Fruit fly (Drosophila melanogaster): ENCODE results near the gene CG31086.
A peak's percentile ranks its signal among the peaks of the same experiment; 100 is the strongest.

CG31086 gene

DNA sequence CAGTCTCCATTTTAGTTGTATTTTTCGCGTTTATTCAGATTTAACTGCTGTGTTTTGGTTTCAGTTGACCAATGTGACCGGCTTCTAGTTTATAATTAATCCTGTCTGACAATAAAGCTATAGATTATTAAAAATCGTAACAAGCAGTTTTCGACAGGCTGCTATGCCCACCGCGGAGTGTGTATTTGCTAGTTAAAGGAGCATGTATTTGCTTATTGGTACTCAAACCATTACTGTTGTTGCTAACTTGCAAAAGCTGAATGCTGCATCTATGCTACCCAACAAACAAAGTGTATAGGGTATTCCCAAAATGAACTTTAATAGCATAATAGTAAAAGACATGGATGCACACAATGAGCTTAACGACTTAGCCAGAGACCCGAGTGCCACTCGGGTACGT lies 3.7 kb downstream of the CG31086 start, which contains the start of gene CG6073 (continued):
- peak; percentile 34 for TF ChIP-seq Hr3 (GFP tag; optimal IDR thresholded peaks at IDR 0.05)
- TF ChIP-seq Opbp (GFP tag; IDR thresholded peaks at IDR 0.05; ENCODE audit: partially characterized antibody), result peak; percentile 80
- peak; percentile 94 for TF ChIP-seq Ets97D (GFP tag; optimal IDR thresholded peaks at IDR 0.05)
- TF ChIP-seq CG11247 (GFP tag; IDR thresholded peaks at IDR 0.05), result no peak
- no peak for TF ChIP-seq CG6683 (GFP tag; optimal IDR thresholded peaks at IDR 0.05)
- TF ChIP-seq CG10366 (GFP tag; IDR thresholded peaks at IDR 0.05), result 0 out of 2 replicates have a peak, but pooled peaks have one; percentile 29
- no peak for TF ChIP-seq Optix (GFP tag; IDR thresholded peaks at IDR 0.05)
- no peak; the same call in 1 of the 2 replicates for TF ChIP-seq esg (GFP tag; conservative IDR thresholded peaks at IDR 0.05)
- TF ChIP-seq cas (GFP tag; IDR thresholded peaks at IDR 0.05), result no peak; the same call in 1 of the 2 replicates
- peak; percentile 55 for TF ChIP-seq jumu (GFP tag; optimal IDR thresholded peaks at IDR 0.05)
- peak; percentile 27 for TF ChIP-seq CG12155 (GFP tag; optimal IDR thresholded peaks at IDR 0.05)
- TF ChIP-seq CG14710 (tag; optimal IDR thresholded peaks at IDR 0.05), result peak; percentile 72
- peak; percentile 73 for TF ChIP-seq CG9932 (GFP tag; IDR thresholded peaks at IDR 0.05)
- TF ChIP-seq CG17328 (GFP tag; IDR thresholded peaks at IDR 0.05), result no peak
- TF ChIP-seq CG9876 (GFP tag; optimal IDR thresholded peaks at IDR 0.05), result peak; percentile 46
- TF ChIP-seq CG32767 (GFP tag; IDR thresholded peaks at IDR 0.05), result 0 out of 2 replicates have a peak, but pooled peaks have one; percentile 10
- TF ChIP-seq PHDP (tag; optimal IDR thresholded peaks at IDR 0.05), result peak; percentile 26
- peak; percentile 52; the same call in 2 of the 4 replicates for TF ChIP-seq Gug (GFP tag; IDR thresholded peaks at IDR 0.05)
- TF ChIP-seq Spps (tag; optimal IDR thresholded peaks at IDR 0.05), result no peak
- peak; percentile 57 for TF ChIP-seq ERR (GFP tag; optimal IDR thresholded peaks at IDR 0.05)
- TF ChIP-seq wek (GFP tag; optimal IDR thresholded peaks at IDR 0.05), result peak; percentile 86
- TF ChIP-seq CG34422 (GFP tag; IDR thresholded peaks at IDR 0.05), result peak; percentile 86
- TF ChIP-seq Ada2b (GFP tag; IDR thresholded peaks at IDR 0.05), result no peak
- TF ChIP-seq ase (GFP tag; IDR thresholded peaks at IDR 0.05), result peak; percentile 50; the same call in 2 of the 3 replicates
- TF ChIP-seq bcd (GFP tag; optimal IDR thresholded peaks at IDR 0.05), result peak; percentile 52
- peak; percentile 35; the same call in 1 of the 2 replicates for TF ChIP-seq E2f2 (GFP tag; IDR thresholded peaks at IDR 0.05)
- TF ChIP-seq MBD-R2 (GFP tag; IDR thresholded peaks at IDR 0.05), result peak; percentile 88
- TF ChIP-seq CG8478 (optimal IDR thresholded peaks at IDR 0.05), result peak; percentile 55
- peak; percentile 43 for TF ChIP-seq CG10267 (tag; optimal IDR thresholded peaks at IDR 0.05)
- peak; percentile 7 for TF ChIP-seq gsb-n (tag; optimal IDR thresholded peaks at IDR 0.05)
- peak; percentile 4 for TF ChIP-seq cwo (GFP tag; optimal IDR thresholded peaks at IDR 0.05)
- peak; percentile 70 for TF ChIP-seq CG11504 (tag; optimal IDR thresholded peaks at IDR 0.05)
- TF ChIP-seq CG12236 (GFP tag; optimal IDR thresholded peaks at IDR 0.05), result no peak
- peak; percentile 35; the same call in 1 of the 2 replicates for TF ChIP-seq Xrp1 (GFP tag; IDR thresholded peaks at IDR 0.05)
- no peak for TF ChIP-seq hth (optimal IDR thresholded peaks at IDR 0.05)
- TF ChIP-seq CG6175 (GFP tag; IDR thresholded peaks at IDR 0.05), result 0 out of 3 replicates have a peak, but pooled peaks have one; percentile 11
- 0 out of 2 replicates have a peak, but pooled peaks have one; percentile 16 for TF ChIP-seq CG7372 (GFP tag; IDR thresholded peaks at IDR 0.05)
- TF ChIP-seq CG2120 (GFP tag; optimal IDR thresholded peaks at IDR 0.05), result peak; percentile 76
- TF ChIP-seq oc (tag; optimal IDR thresholded peaks at IDR 0.05), result peak; percentile 10
- peak; percentile 33; the same call in 1 of the 3 replicates for TF ChIP-seq gce (GFP tag; IDR thresholded peaks at IDR 0.05)
- TF ChIP-seq p53 (GFP tag; optimal IDR thresholded peaks at IDR 0.05), result peak; percentile 56
- TF ChIP-seq CG31365 (tag; optimal IDR thresholded peaks at IDR 0.05), result no peak
- peak; percentile 29 for TF ChIP-seq her (GFP tag; optimal IDR thresholded peaks at IDR 0.05)
- TF ChIP-seq run (tag; optimal IDR thresholded peaks at IDR 0.05), result no peak
- TF ChIP-seq CG9797 (GFP tag; optimal IDR thresholded peaks at IDR 0.05), result peak; percentile 85
- no peak for TF ChIP-seq hkb (optimal IDR thresholded peaks at IDR 0.05)
- TF ChIP-seq hkb (GFP tag; IDR thresholded peaks at IDR 0.05), result peak; percentile 48; the same call in 1 of the 2 replicates
- peak; percentile 20 for TF ChIP-seq ems (GFP tag; optimal IDR thresholded peaks at IDR 0.05)
- peak; percentile 39; the same call in 1 of the 2 replicates for TF ChIP-seq sisA (GFP tag; IDR thresholded peaks at IDR 0.05)
- no peak for TF ChIP-seq CG8388 (GFP tag; optimal IDR thresholded peaks at IDR 0.05)
- TF ChIP-seq vnd (GFP tag; IDR thresholded peaks at IDR 0.05; ENCODE audit: partially characterized antibody), result no peak
- peak; percentile 16 for TF ChIP-seq tap (tag; optimal IDR thresholded peaks at IDR 0.05)
